Fruit fly (Drosophila melanogaster) whole organism, embryonic: ENCODE data around the gene CG15717.

Source experiments
- Atf-2 ChIP-seq: fragments of 200-800 bp; sonication (Bioruptor generic); optimal IDR thresholded peaks from 2 replicates; lab custom pipeline; 2016; ENCODE audit warnings: missing biosample characterization, missing genetic modification characterization
- Awh ChIP-seq: fragments of 200-800 bp; sonication (Bioruptor generic); IDR thresholded peaks from 2 replicates; pipeline ENCODE4, ENCODE4 v1.3.6; 2022; ENCODE audit warnings: missing biosample characterization, missing genetic modification characterization
- CG10654 ChIP-seq: fragments of 200-800 bp; sonication (Bioruptor generic); optimal IDR thresholded peaks from 2 replicates; lab custom pipeline; 2016; ENCODE audit warnings: missing biosample characterization, missing genetic modification characterization
- CG15011 ChIP-seq: fragments of 200-800 bp; sonication (Bioruptor generic); optimal IDR thresholded peaks from 3 replicates; lab custom pipeline; 2018; ENCODE audit warnings: missing biosample characterization, mild to moderate bottlenecking, missing genetic modification characterization
- CG16863 ChIP-seq: fragments of 200-800 bp; sonication (Bioruptor generic); optimal IDR thresholded peaks from 3 replicates; lab custom pipeline; 2016; ENCODE audit warnings: missing biosample characterization, missing genetic modification characterization
- CG1792 ChIP-seq: fragments of 200-800 bp; sonication (Bioruptor generic); optimal IDR thresholded peaks from 2 replicates; lab custom pipeline; 2016; ENCODE audit warnings: missing biosample characterization, missing genetic modification characterization
- CG18262 ChIP-seq: fragments of 200-800 bp; optimal IDR thresholded peaks from 3 replicates; lab custom pipeline; 2019; ENCODE audit warnings: missing biosample characterization, mild to moderate bottlenecking, missing genetic modification characterization, moderate library complexity
- CG18599 ChIP-seq: fragments of 200-800 bp; sonication (Bioruptor generic); optimal IDR thresholded peaks from 3 replicates; lab custom pipeline; 2017; ENCODE audit warnings: missing biosample characterization, missing genetic modification characterization, mild to moderate bottlenecking, moderate library complexity, missing genetic modification reagents
- CG2202 ChIP-seq: fragments of 200-800 bp; sonication (Bioruptor generic); optimal IDR thresholded peaks from 2 replicates; lab custom pipeline; 2018; ENCODE audit warnings: missing biosample characterization, mild to moderate bottlenecking, missing genetic modification characterization
- CG2712 ChIP-seq: fragments of 200-800 bp; optimal IDR thresholded peaks from 3 replicates; lab custom pipeline; 2019; ENCODE audit warnings: missing biosample characterization, mild to moderate bottlenecking, missing genetic modification characterization, moderate library complexity
- CG31441 ChIP-seq: fragments of 200-800 bp; sonication (Bioruptor generic); IDR thresholded peaks from 2 replicates; pipeline ENCODE4 v1.3.6; 2022; ENCODE audit warnings: missing biosample characterization, missing genetic modification characterization
- CG42726 ChIP-seq: fragments of 200-800 bp; sonication (Bioruptor generic); IDR thresholded peaks from 2 replicates; pipeline ENCODE4 v1.3.6; 2022; ENCODE audit warnings: missing biosample characterization, missing genetic modification characterization; ENCODE audit not compliant: partially characterized antibody
- CG4282 ChIP-seq: fragments of 200-800 bp; sonication (Bioruptor generic); optimal IDR thresholded peaks from 2 replicates; lab custom pipeline; 2016; ENCODE audit warnings: missing biosample characterization, missing genetic modification characterization
- CG5180 ChIP-seq: fragments of 200-800 bp; sonication (Bioruptor generic); optimal IDR thresholded peaks from 3 replicates; lab custom pipeline; 2017; ENCODE audit warnings: missing biosample characterization, missing genetic modification characterization, mild to moderate bottlenecking, moderate library complexity, missing genetic modification reagents
- CG6254 ChIP-seq: fragments of 200-800 bp; sonication (Bioruptor generic); optimal IDR thresholded peaks from 3 replicates; lab custom pipeline; 2017; ENCODE audit warnings: mild to moderate bottlenecking, missing biosample characterization, missing genetic modification reagents, missing genetic modification characterization
- CG6765 ChIP-seq: fragments of 200-800 bp; sonication (Bioruptor generic); optimal IDR thresholded peaks from 3 replicates; lab custom pipeline; 2017; ENCODE audit warnings: missing biosample characterization, mild to moderate bottlenecking, missing genetic modification characterization
- CG8281 ChIP-seq: fragments of 200-800 bp; sonication (Bioruptor generic); optimal IDR thresholded peaks from 2 replicates; lab custom pipeline; 2018; ENCODE audit warnings: missing biosample characterization, mild to moderate bottlenecking, missing genetic modification characterization, moderate library complexity
- CG8290 ChIP-seq, 3 experiments: fragments of 200-800 bp; sonication (Bioruptor generic); optimal IDR thresholded peaks; 2 replicates each; lab custom pipeline; 2016 to 2019; ENCODE audit warnings: missing biosample characterization in 3 of 3, missing genetic modification characterization in 3 of 3, mild to moderate bottlenecking in 2 of 3, moderate library complexity in 1 of 3
- CG8388 ChIP-seq: fragments of 200-800 bp; sonication (Bioruptor generic); optimal IDR thresholded peaks from 2 replicates; lab custom pipeline; 2019; ENCODE audit warnings: missing biosample characterization, mild to moderate bottlenecking, missing genetic modification characterization, moderate library complexity
- CG9609 ChIP-seq: fragments of 200-800 bp; sonication (Bioruptor generic); optimal IDR thresholded peaks from 3 replicates; lab custom pipeline; 2016; ENCODE audit warnings: missing biosample characterization, missing genetic modification characterization
- CG9876 ChIP-seq: fragments of 200-800 bp; sonication (Bioruptor generic); optimal IDR thresholded peaks from 2 replicates; lab custom pipeline; 2016; ENCODE audit warnings: missing biosample characterization, missing genetic modification characterization
- Dbx ChIP-seq: fragments of 200-800 bp; sonication (Bioruptor generic); IDR thresholded peaks from 3 replicates; pipeline ENCODE4 v1.3.6; 2022; ENCODE audit warnings: missing biosample characterization, missing genetic modification characterization
- Deaf1 ChIP-seq: fragments of 200-800 bp; optimal IDR thresholded peaks from 3 replicates; lab custom pipeline; 2019; ENCODE audit warnings: missing biosample characterization, mild to moderate bottlenecking, missing genetic modification characterization, moderate library complexity
- ERR ChIP-seq: fragments of 200-800 bp; sonication (Bioruptor generic); optimal IDR thresholded peaks from 2 replicates; lab custom pipeline; 2016; ENCODE audit warnings: missing biosample characterization, missing genetic modification characterization
- Gug ChIP-seq: fragments of 200-800 bp; sonication (Bioruptor generic); IDR thresholded peaks from 4 replicates; pipeline ENCODE4 v1.3.6; 2022; ENCODE audit warnings: missing biosample characterization, missing genetic modification characterization
- HLH54F ChIP-seq: fragments of 200-800 bp; sonication (Bioruptor generic); optimal IDR thresholded peaks from 3 replicates; lab custom pipeline; 2016; ENCODE audit warnings: missing biosample characterization, missing genetic modification characterization
- Hand ChIP-seq: fragments of 200-800 bp; sonication (Bioruptor generic); optimal IDR thresholded peaks from 2 replicates; lab custom pipeline; 2017; ENCODE audit warnings: mild to moderate bottlenecking, missing biosample characterization, missing genetic modification reagents, missing genetic modification characterization
- Hmx ChIP-seq: fragments of 200-800 bp; sonication (Bioruptor generic); optimal IDR thresholded peaks from 2 replicates; lab custom pipeline; 2016; ENCODE audit warnings: missing biosample characterization, missing genetic modification characterization
- MTF-1 ChIP-seq: fragments of 200-800 bp; sonication (Bioruptor generic); optimal IDR thresholded peaks from 2 replicates; lab custom pipeline; 2018; ENCODE audit warnings: missing biosample characterization, mild to moderate bottlenecking, missing genetic modification characterization, borderline replicate concordance
- Max ChIP-seq: fragments of 200-800 bp; sonication (Bioruptor generic); optimal IDR thresholded peaks from 2 replicates; lab custom pipeline; 2016; ENCODE audit warnings: missing biosample characterization, mild to moderate bottlenecking, missing genetic modification characterization
- Meics ChIP-seq: fragments of 200-800 bp; sonication (Bioruptor generic); optimal IDR thresholded peaks from 2 replicates; lab custom pipeline; 2017; ENCODE audit warnings: missing biosample characterization, mild to moderate bottlenecking, missing genetic modification characterization
- Nf-YB ChIP-seq: fragments of 200-800 bp; sonication (Bioruptor generic); optimal IDR thresholded peaks from 3 replicates; lab custom pipeline; 2019; ENCODE audit warnings: missing biosample characterization, mild to moderate bottlenecking, missing genetic modification characterization, moderate library complexity
- Poxn ChIP-seq: fragments of 200-800 bp; sonication (Bioruptor generic); IDR thresholded peaks from 2 replicates; pipeline ENCODE4 v1.3.6; 2022; ENCODE audit warnings: missing biosample characterization, missing genetic modification characterization
- Spps ChIP-seq: fragments of 200-800 bp; sonication (Bioruptor generic); optimal IDR thresholded peaks from 2 replicates; lab custom pipeline; 2018; ENCODE audit warnings: missing biosample characterization, mild to moderate bottlenecking, missing genetic modification characterization
- ac ChIP-seq: fragments of 200-800 bp; sonication (Bioruptor generic); optimal IDR thresholded peaks from 3 replicates; lab custom pipeline; 2017; ENCODE audit warnings: missing biosample characterization, mild to moderate bottlenecking, missing genetic modification characterization
- ap ChIP-seq: fragments of 200-800 bp; sonication (Bioruptor generic); IDR thresholded peaks from 2 replicates; pipeline ENCODE4 v1.3.6; 2022; ENCODE audit warnings: missing biosample characterization, missing genetic modification characterization
- bab2 ChIP-seq: fragments of 200-800 bp; sonication (Bioruptor generic); optimal IDR thresholded peaks from 2 replicates; lab custom pipeline; 2016; ENCODE audit warnings: missing biosample characterization, missing genetic modification characterization
- bcd ChIP-seq: fragments of 200-800 bp; sonication (Bioruptor generic); optimal IDR thresholded peaks from 2 replicates; lab custom pipeline; 2017; ENCODE audit warnings: missing biosample characterization, mild to moderate bottlenecking, missing genetic modification characterization
- cwo ChIP-seq: fragments of 200-800 bp; sonication (Bioruptor generic); optimal IDR thresholded peaks from 3 replicates; lab custom pipeline; 2017; ENCODE audit warnings: missing biosample characterization, missing genetic modification characterization, mild to moderate bottlenecking, moderate library complexity, missing genetic modification reagents
- dysf ChIP-seq: fragments of 200-800 bp; sonication (Bioruptor generic); IDR thresholded peaks from 3 replicates; pipeline ENCODE4 v1.3.6; 2022; ENCODE audit warnings: missing biosample characterization, missing genetic modification characterization
- fd3F ChIP-seq: fragments of 200-800 bp; sonication (Bioruptor generic); optimal IDR thresholded peaks from 2 replicates; lab custom pipeline; 2018; ENCODE audit warnings: missing biosample characterization, mild to moderate bottlenecking, missing genetic modification characterization, moderate library complexity
- hbn ChIP-seq: fragments of 200-800 bp; sonication (Bioruptor generic); IDR thresholded peaks from 2 replicates; pipeline ENCODE4 v1.3.6; 2022; ENCODE audit warnings: missing biosample characterization, missing genetic modification characterization; ENCODE audit not compliant: partially characterized antibody
- lilli ChIP-seq: fragments of 200-800 bp; sonication (Bioruptor generic); optimal IDR thresholded peaks from 3 replicates; lab custom pipeline; 2016; ENCODE audit warnings: missing biosample characterization, missing genetic modification characterization
- pan ChIP-seq, 4 experiments: fragments of >200 bp in 3 of 4; fragments of 200-800 bp in 1 of 4; sonication (Bioruptor generic) in 1 of 4; optimal IDR thresholded peaks in 3 of 4; IDR thresholded peaks in 1 of 4; 2 replicates each; pipeline versions ENCODE4 v1.3.6 to Lab custom; 2017 to 2022; ENCODE audit warnings: missing biosample characterization in 2 of 4, missing genetic modification characterization in 2 of 4, mixed read lengths in 1 of 4
- prd ChIP-seq, 3 experiments: fragments of >200 bp in 2 of 3; fragments of 200-800 bp in 1 of 3; sonication (Bioruptor generic) in 1 of 3; optimal IDR thresholded peaks in 2 of 3; IDR thresholded peaks in 1 of 3; 2 replicates in 2 of 3; 3 replicates in 1 of 3; pipeline versions ENCODE4 v1.3.6 to Lab custom; 2017 to 2022; ENCODE audit warnings: missing biosample characterization in 1 of 3, missing genetic modification characterization in 1 of 3
- scrt ChIP-seq: fragments of 200-800 bp; sonication (Bioruptor generic); optimal IDR thresholded peaks from 2 replicates; lab custom pipeline; 2018; ENCODE audit warnings: missing biosample characterization, mild to moderate bottlenecking, missing genetic modification characterization, moderate library complexity
- stc ChIP-seq: fragments of 200-800 bp; sonication (Bioruptor generic); IDR thresholded peaks from 2 replicates; pipeline ENCODE4 v1.3.6; 2022; ENCODE audit warnings: missing biosample characterization, missing genetic modification characterization
- tin ChIP-seq: fragments of 200-800 bp; sonication (Bioruptor generic); optimal IDR thresholded peaks from 3 replicates; lab custom pipeline; 2016; ENCODE audit warnings: missing biosample characterization, missing genetic modification characterization
- tup ChIP-seq: fragments of 200-800 bp; sonication (Bioruptor generic); optimal IDR thresholded peaks from 2 replicates; lab custom pipeline; 2016; ENCODE audit warnings: missing biosample characterization, mild to moderate bottlenecking, missing genetic modification characterization, moderate library complexity

The CG15717 gene

DNA sequence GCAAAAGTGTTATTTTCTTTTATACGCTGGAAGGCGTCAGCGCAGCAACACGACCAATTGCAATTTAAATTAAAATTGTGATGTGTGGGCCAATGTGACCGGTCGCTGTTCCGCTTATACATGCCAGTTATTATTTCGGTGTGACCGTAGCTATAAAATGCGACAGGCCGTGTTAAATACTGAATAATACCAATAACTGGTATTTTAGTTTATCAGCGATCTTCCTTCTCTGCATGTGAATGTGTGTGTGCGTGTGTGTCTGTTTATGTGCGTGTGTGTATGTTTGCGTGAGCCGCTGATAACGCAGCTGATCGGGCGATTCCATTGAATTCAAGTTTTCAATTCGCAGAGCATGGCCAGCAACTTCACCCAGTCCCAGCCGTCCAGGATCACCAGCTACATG, at the start of gene CG15717, which contains the start of the genes CG32638 and MFS10 (continued):
- no peak for TF ChIP-seq cwo (GFP tag; lab: Kevin White, UChicago)
- no peak for TF ChIP-seq CG9609
- TF ChIP-seq tin (GFP tag; lab: Kevin White, UChicago): no peak
- TF ChIP-seq bab2: no peak
- peak; percentile 33 for TF ChIP-seq CG2712 (tag; lab: Kevin White, UChicago)
- no peak for TF ChIP-seq prd (optimal IDR thresholded peaks at IDR 0.05; lab: Kevin White, UChicago)
- TF ChIP-seq prd (GFP tag; IDR thresholded peaks at IDR 0.05; lab: Robert Waterston, UW): no peak
- no peak for TF ChIP-seq pan (optimal IDR thresholded peaks at IDR 0.05; lab: Kevin White, UChicago)
- TF ChIP-seq pan (GFP tag; optimal IDR thresholded peaks at IDR 0.05 in 1 of 2, IDR thresholded peaks at IDR 0.05 in 1 of 2): no peak
- TF ChIP-seq Poxn (GFP tag; lab: Robert Waterston, UW): no peak
- TF ChIP-seq CG8281 (tag; lab: Kevin White, UChicago): no peak
- no peak for TF ChIP-seq Atf-2
- TF ChIP-seq CG8290 (GFP tag; optimal IDR thresholded peaks at IDR 0.05; lab: Kevin White, UChicago): peak; percentile 17
- peak in 1 of 2 experiments; percentile 86 for TF ChIP-seq CG8290 (tag; optimal IDR thresholded peaks at IDR 0.05; lab: Kevin White, UChicago)
- TF ChIP-seq scrt (GFP tag; lab: Kevin White, UChicago): peak; percentile 73
- peak; percentile 28; the same call in 1 of the 2 replicates for TF ChIP-seq hbn (GFP tag; lab: Robert Waterston, UW)
- TF ChIP-seq CG6765: no peak
- TF ChIP-seq ERR: peak; percentile 23
- peak; percentile 9; the same call in 1 of the 2 replicates for TF ChIP-seq CG42726 (GFP tag; lab: Robert Waterston, UW)
- no peak for TF ChIP-seq CG10654 (GFP tag; lab: Kevin White, UChicago)
- no peak for TF ChIP-seq Nf-YB (GFP tag; lab: Kevin White, UChicago)
- no peak for TF ChIP-seq Gug
- no peak for TF ChIP-seq bcd (GFP tag; lab: Kevin White, UChicago)
- no peak for TF ChIP-seq Max (GFP tag; lab: Kevin White, UChicago)
- no peak for TF ChIP-seq stc (GFP tag; lab: Robert Waterston, UW)
- no peak for TF ChIP-seq CG2202 (tag; lab: Kevin White, UChicago)
- no peak for TF ChIP-seq Awh (GFP tag; lab: Robert Waterston, UW)
- TF ChIP-seq Hand (GFP tag; lab: Kevin White, UChicago): no peak
- TF ChIP-seq CG8388: no peak
- TF ChIP-seq CG31441 (GFP tag; lab: Robert Waterston, UW): 0 out of 2 replicates have a peak, but pooled peaks have one; percentile 31
- TF ChIP-seq CG18262: no peak
- TF ChIP-seq CG18599: no peak
- TF ChIP-seq CG1792 (GFP tag; lab: Kevin White, UChicago): no peak
- no peak for TF ChIP-seq CG4282 (GFP tag; lab: Kevin White, UChicago)
- TF ChIP-seq CG16863 (GFP tag; lab: Kevin White, UChicago): peak; percentile 11
- TF ChIP-seq Spps: no peak
- peak; percentile 17 for TF ChIP-seq lilli (GFP tag; lab: Kevin White, UChicago)
- no peak for TF ChIP-seq CG15011 (GFP tag; lab: Kevin White, UChicago)
- TF ChIP-seq ac: no peak
- TF ChIP-seq dysf (GFP tag; lab: Robert Waterston, UW): no peak
- TF ChIP-seq Dbx: no peak
- TF ChIP-seq CG5180: no peak
- no peak for TF ChIP-seq tup
- no peak for TF ChIP-seq fd3F (GFP tag; lab: Kevin White, UChicago)
- TF ChIP-seq Hmx (GFP tag; lab: Kevin White, UChicago): no peak
- no peak for TF ChIP-seq CG9876 (GFP tag; lab: Kevin White, UChicago)
- peak; percentile 9 for TF ChIP-seq Deaf1 (tag; lab: Kevin White, UChicago)
- no peak for TF ChIP-seq CG6254
- no peak for TF ChIP-seq HLH54F (GFP tag; lab: Kevin White, UChicago)
- peak; percentile 3 for TF ChIP-seq Meics
- TF ChIP-seq MTF-1 (GFP tag; lab: Kevin White, UChicago): no peak
- no peak for TF ChIP-seq ap (GFP tag; lab: Robert Waterston, UW)
